Fruit fly (Drosophila melanogaster): ENCODE results near the gene CG5577.
A peak's percentile ranks its signal among the peaks of the same experiment; 100 is the strongest.

CG5577 gene

DNA sequence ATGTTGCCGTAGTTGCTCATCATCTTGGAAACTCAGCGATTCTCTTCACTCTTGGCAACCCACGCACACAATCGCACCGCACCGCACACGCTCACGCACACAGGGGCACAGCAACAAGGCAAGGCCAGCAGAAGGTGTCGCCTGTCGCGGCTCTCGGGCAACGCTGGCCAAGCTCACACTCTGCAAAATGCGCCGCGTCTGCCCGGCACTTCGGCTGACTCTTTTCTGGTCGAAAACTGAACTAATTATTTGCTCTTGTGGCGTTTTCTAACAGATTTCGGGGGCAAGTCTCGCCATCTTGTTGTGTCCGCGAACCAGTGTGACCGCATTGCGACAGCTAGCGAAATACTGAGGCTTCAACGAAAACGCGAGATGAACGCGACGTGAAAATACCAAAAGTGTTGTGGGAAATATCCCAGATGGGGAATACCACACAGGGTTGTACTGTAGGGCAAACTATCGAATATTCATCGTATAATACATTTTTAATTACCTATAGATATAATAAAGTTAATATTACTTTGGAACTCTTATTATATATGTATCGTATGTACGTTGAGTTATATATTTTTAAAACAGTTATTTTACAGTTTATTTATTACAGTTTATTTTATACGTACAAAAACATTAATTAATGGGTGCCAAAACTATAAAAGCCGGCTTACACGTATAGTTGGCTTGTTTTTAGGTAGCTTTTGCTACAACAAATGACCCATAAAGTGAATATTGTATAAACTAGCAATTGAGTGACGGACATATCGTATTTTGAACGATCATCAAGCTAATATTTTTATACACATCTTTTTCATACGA is 5.1 kb upstream of the CG5577 start, which contains the start of the genes MED19 and CG7430 (continued):
- TF ChIP-seq Rx (GFP tag; IDR thresholded peaks at IDR 0.05) (no peak), slou (GFP tag; optimal IDR thresholded peaks at IDR 0.05) (no peak), CG4617 (GFP tag; optimal IDR thresholded peaks at IDR 0.05; ENCODE audit: borderline replicate concordance) (peak; percentile 79), CG4360 (GFP tag; IDR thresholded peaks at IDR 0.05) (peak; percentile 28), Hey (tag; optimal IDR thresholded peaks at IDR 0.05) (no peak), CG14667 (GFP tag; IDR thresholded peaks at IDR 0.05) (no peak), Hr78 (GFP tag; optimal IDR thresholded peaks at IDR 0.05) (no peak), Meics (GFP tag; optimal IDR thresholded peaks at IDR 0.05) (no peak), CG10147 (GFP tag; optimal IDR thresholded peaks at IDR 0.05) (peak; percentile 27), bsh (GFP tag; optimal IDR thresholded peaks at IDR 0.05) (peak; percentile 24 to 60), shn (GFP tag; optimal IDR thresholded peaks at IDR 0.05) (no peak), luna (GFP tag; optimal IDR thresholded peaks at IDR 0.05) (no peak), cas (GFP tag; IDR thresholded peaks at IDR 0.05) (no peak), CG11504 (tag; optimal IDR thresholded peaks at IDR 0.05) (no peak), CG18619 (GFP tag; optimal IDR thresholded peaks at IDR 0.05) (no peak), stwl (tag; optimal IDR thresholded peaks at IDR 0.05) (peak; percentile 36), hbn (GFP tag; IDR thresholded peaks at IDR 0.05; ENCODE audit: partially characterized antibody) (peak; percentile 59), insv (GFP tag; optimal IDR thresholded peaks at IDR 0.05) (no peak), sna (GFP tag; IDR thresholded peaks at IDR 0.05; ENCODE audit: partially characterized antibody) (peak; percentile 49; the same call in 1 of the 2 replicates), CG32767 (GFP tag; IDR thresholded peaks at IDR 0.05) (no peak), CG15514 (GFP tag; optimal IDR thresholded peaks at IDR 0.05) (peak; percentile 48), CG8478 (optimal IDR thresholded peaks at IDR 0.05) (peak; percentile 63), YL-1 (GFP tag; optimal IDR thresholded peaks at IDR 0.05) (peak; percentile 90), hkb (optimal IDR thresholded peaks at IDR 0.05) (no peak), hkb (GFP tag; IDR thresholded peaks at IDR 0.05) (0 out of 2 replicates have a peak, but pooled peaks have one; percentile 27), CG9817 (tag; optimal IDR thresholded peaks at IDR 0.05) (no peak), CG9609 (GFP tag; optimal IDR thresholded peaks at IDR 0.05) (no peak), CG10979 (tag; optimal IDR thresholded peaks at IDR 0.05) (peak; percentile 27), CG31224 (GFP tag; IDR thresholded peaks at IDR 0.05) (no peak), nerfin-1 (tag; optimal IDR thresholded peaks at IDR 0.05) (peak; percentile 32), crp (GFP tag; optimal IDR thresholded peaks at IDR 0.05) (peak in 1 of 2 experiments; percentile 34), caup (GFP tag; optimal IDR thresholded peaks at IDR 0.05; ENCODE audit: severe bottlenecking) (no peak), repo (GFP tag; optimal IDR thresholded peaks at IDR 0.05) (peak; percentile 28), CG12391 (tag; optimal IDR thresholded peaks at IDR 0.05) (peak; percentile 22), CG6854 (GFP tag; optimal IDR thresholded peaks at IDR 0.05) (peak; percentile 34), fd64A (GFP tag; optimal IDR thresholded peaks at IDR 0.05) (peak; percentile 56), D (optimal IDR thresholded peaks at IDR 0.05) (no peak), D (GFP tag; optimal IDR thresholded peaks at IDR 0.05) (no peak), HLH4C (GFP tag; IDR thresholded peaks at IDR 0.05; ENCODE audit: partially characterized antibody) (peak; percentile 48), gfzf (GFP tag; optimal IDR thresholded peaks at IDR 0.05) (peak; percentile 87), Bgb (GFP tag; IDR thresholded peaks at IDR 0.05; ENCODE audit: partially characterized antibody) (peak; percentile 63), CG34422 (GFP tag; IDR thresholded peaks at IDR 0.05) (peak; percentile 60; the same call in 1 of the 3 replicates), chm (GFP tag; IDR thresholded peaks at IDR 0.05) (0 out of 2 replicates have a peak, but pooled peaks have one; percentile 37), CHES-1-like (GFP tag; optimal IDR thresholded peaks at IDR 0.05) (peak; percentile 63), nmo (GFP tag; optimal IDR thresholded peaks at IDR 0.05) (peak; percentile 45), pzg (GFP tag; optimal IDR thresholded peaks at IDR 0.05) (peak; percentile 91)

Data from whole organism, embryonic.